Worm (Caenorhabditis elegans): ENCODE results near the gene R02F11.9.

ce11 chrV:4794308-4794707 is 7.0 kb downstream of the R02F11.9 start, which contains the start of gene R02F11.2:
- TF ChIP-seq W03F9.2 (tag; optimal IDR thresholded peaks at IDR 0.05) (no peak), him-1 (tag; optimal IDR thresholded peaks at IDR 0.05) (no peak)

Measured in whole organism, L4/young adult.